Fruit fly (Drosophila melanogaster) whole organism, wandering third instar larva: ENCODE data around the gene CG1628.

Source experiments
- Abd-B ChIP-seq: fragments of >200 bp; optimal IDR thresholded peaks from 2 replicates; lab custom pipeline; 2017; ENCODE audit warnings: missing biosample characterization, missing genetic modification characterization
- CG32264 ChIP-seq: fragments of 200-800 bp; sonication (Bioruptor generic); optimal IDR thresholded peaks from 2 replicates; lab custom pipeline; 2016; ENCODE audit warnings: missing biosample characterization, missing genetic modification characterization
- CG9705 ChIP-seq: fragments of 200-800 bp; sonication (Bioruptor generic); optimal IDR thresholded peaks from 2 replicates; lab custom pipeline; 2018; ENCODE audit warnings: missing biosample characterization, mild to moderate bottlenecking, missing genetic modification characterization
- CrebA ChIP-seq: fragments of 200-800 bp; sonication (Bioruptor generic); optimal IDR thresholded peaks from 2 replicates; lab custom pipeline; 2016; ENCODE audit warnings: missing biosample characterization, mild to moderate bottlenecking, missing genetic modification characterization, borderline replicate concordance
- Dfd ChIP-seq: fragments of >200 bp; optimal IDR thresholded peaks from 2 replicates; lab custom pipeline; 2017; ENCODE audit warnings: missing biosample characterization, missing genetic modification characterization
- Dif ChIP-seq: fragments of 200-275, 200-300 bp; sonication (Bioruptor generic); optimal IDR thresholded peaks from 2 replicates; lab custom pipeline; 2018; ENCODE audit warnings: missing biosample characterization, missing genetic modification characterization; ENCODE audit not compliant: partially characterized antibody
- HLH106 ChIP-seq: fragments of 200-800 bp; optimal IDR thresholded peaks from 3 replicates; lab custom pipeline; 2019; ENCODE audit warnings: missing biosample characterization, mild to moderate bottlenecking, missing genetic modification characterization, moderate library complexity
- Jra ChIP-seq: sonication (Bioruptor generic); optimal IDR thresholded peaks from 2 replicates; lab custom pipeline; 2016; ENCODE audit warnings: missing biosample characterization, missing genetic modification characterization
- Mio ChIP-seq: sonication (Bioruptor generic); optimal IDR thresholded peaks from 2 replicates; lab custom pipeline; 2016; ENCODE audit warnings: missing biosample characterization, missing genetic modification characterization
- Myc ChIP-seq: fragments of >200 bp; optimal IDR thresholded peaks from 2 replicates; lab custom pipeline; 2017
- N ChIP-seq: fragments of >200 bp; optimal IDR thresholded peaks from 2 replicates; lab custom pipeline; 2018; ENCODE audit warnings: missing biosample characterization, missing external identifiers, missing genetic modification characterization
- OdsH ChIP-seq: fragments of 200-800 bp; sonication (Bioruptor generic); optimal IDR thresholded peaks from 2 replicates; lab custom pipeline; 2016; ENCODE audit warnings: missing biosample characterization, mild to moderate bottlenecking, missing genetic modification characterization
- Rel ChIP-seq, 2 experiments: fragments of 200-800 bp; sonication (Bioruptor generic) in 1 of 2; optimal IDR thresholded peaks; 2 replicates in 1 of 2; 3 replicates in 1 of 2; lab custom pipeline; 2016 to 2019; ENCODE audit warnings: mild to moderate bottlenecking in 2 of 2, missing biosample characterization in 2 of 2, missing genetic modification characterization in 2 of 2, moderate library complexity in 1 of 2
- Sp1 ChIP-seq: fragments of 200-800 bp; sonication (Bioruptor generic); optimal IDR thresholded peaks from 3 replicates; lab custom pipeline; 2019; ENCODE audit warnings: missing biosample characterization, mild to moderate bottlenecking, missing genetic modification characterization, moderate library complexity
- brk ChIP-seq: fragments of 200-800 bp; sonication (Bioruptor generic); optimal IDR thresholded peaks from 2 replicates; lab custom pipeline; 2016; ENCODE audit warnings: missing biosample characterization, mild to moderate bottlenecking, missing genetic modification characterization
- dsf ChIP-seq: sonication (Bioruptor generic); optimal IDR thresholded peaks from 2 replicates; lab custom pipeline; 2016; ENCODE audit warnings: missing biosample characterization, missing genetic modification characterization, borderline replicate concordance
- ey ChIP-seq: fragments of 200-800 bp; sonication (Bioruptor generic); optimal IDR thresholded peaks from 2 replicates; lab custom pipeline; 2016; ENCODE audit warnings: missing biosample characterization, missing genetic modification characterization
- foxo ChIP-seq, 2 experiments: fragments of 200-800 bp; sonication (Bioruptor generic); optimal IDR thresholded peaks; 2 replicates in 1 of 2; 3 replicates in 1 of 2; lab custom pipeline; 2016 to 2017; ENCODE audit warnings: missing biosample characterization in 2 of 2, missing genetic modification characterization in 2 of 2
- fru ChIP-seq: fragments of 200-800 bp; sonication (Bioruptor generic); optimal IDR thresholded peaks from 3 replicates; lab custom pipeline; 2016; ENCODE audit warnings: missing biosample characterization, mild to moderate bottlenecking, missing genetic modification characterization
- h ChIP-seq: fragments of 200-800 bp; sonication (Bioruptor generic); optimal IDR thresholded peaks from 3 replicates; lab custom pipeline; 2016; ENCODE audit warnings: missing biosample characterization, mild to moderate bottlenecking, missing genetic modification characterization
- jim ChIP-seq: fragments of 175-275, 200-325 bp; sonication (Bioruptor generic); optimal IDR thresholded peaks from 2 replicates; lab custom pipeline; 2016; ENCODE audit warnings: missing biosample characterization, mild to moderate bottlenecking, missing genetic modification characterization
- lola ChIP-seq: fragments of >200 bp; optimal IDR thresholded peaks from 2 replicates; lab custom pipeline; 2017; ENCODE audit warnings: missing biosample characterization, missing genetic modification characterization
- pan ChIP-seq: fragments of >200 bp; optimal IDR thresholded peaks from 2 replicates; lab custom pipeline; 2017
- psq ChIP-seq: fragments of 200-800 bp; sonication (Bioruptor generic); optimal IDR thresholded peaks from 3 replicates; lab custom pipeline; 2017; ENCODE audit warnings: missing biosample characterization, mild to moderate bottlenecking, missing genetic modification characterization, moderate library complexity
- rgr ChIP-seq: fragments of 200-800 bp; sonication (Bioruptor generic); optimal IDR thresholded peaks from 3 replicates; lab custom pipeline; 2016; ENCODE audit warnings: missing biosample characterization, mild to moderate bottlenecking, missing genetic modification characterization
- sv ChIP-seq: fragments of 200-800 bp; sonication (Bioruptor generic); optimal IDR thresholded peaks from 3 replicates; lab custom pipeline; 2016; ENCODE audit warnings: missing biosample characterization, missing genetic modification characterization
- tai ChIP-seq: sonication (Bioruptor generic); optimal IDR thresholded peaks from 2 replicates; lab custom pipeline; 2016; ENCODE audit warnings: missing biosample characterization, missing genetic modification characterization
- woc ChIP-seq: sonication (Bioruptor generic); optimal IDR thresholded peaks from 2 replicates; lab custom pipeline; 2016; ENCODE audit warnings: missing biosample characterization, mild to moderate bottlenecking, missing genetic modification characterization

CG1628 gene

dm6 chrX:10618491-10618890 lies 16.0 kb upstream of the CG1628 start:
- no peak for TF ChIP-seq CrebA
- peak; percentile 94 for TF ChIP-seq Dfd (GFP tag; lab: Kevin White, UChicago)

- TF ChIP-seq ey (no peak), foxo (GFP tag; optimal IDR thresholded peaks at IDR 0.05; lab: Kevin White, UChicago) (peak in 1 of 2 experiments; percentile 7)
- TF ChIP-seq, all 38 proteins: peak for 1
These were observed 12.7 kb upstream of the CG1628 start for dm6 chrX:10615215-10615614.

dm6 chrX:10613568-10613967 lies 11.1 kb upstream of the CG1628 start:
- TF ChIP-seq dsf (GFP tag; lab: Kevin White, UChicago) (no peak), woc (no peak), psq (GFP tag; lab: Kevin White, UChicago) (no peak), sv (GFP tag; lab: Kevin White, UChicago) (no peak), Rel (GFP tag; optimal IDR thresholded peaks at IDR 0.05; lab: Kevin White, UChicago) (no peak), Rel (tag; optimal IDR thresholded peaks at IDR 0.05; lab: Kevin White, UChicago) (no peak), brk (GFP tag; lab: Kevin White, UChicago) (no peak), jim (no peak), OdsH (GFP tag; lab: Kevin White, UChicago) (no peak), fru (GFP tag; lab: Kevin White, UChicago) (no peak), Mio (GFP tag; lab: Kevin White, UChicago) (no peak), tai (GFP tag; lab: Kevin White, UChicago) (no peak), Myc (lab: Kevin White, UChicago) (no peak), Abd-B (no peak), lola (GFP tag; lab: Kevin White, UChicago) (no peak)

- TF ChIP-seq rgr (GFP tag; lab: Kevin White, UChicago) (no peak), Dfd (GFP tag; lab: Kevin White, UChicago) (peak; percentile 93), Dif (no peak)
These were observed 5.1 kb upstream of the CG1628 start for dm6 chrX:10607629-10608028.

dm6 chrX:10606889-10607478 lies 4.5 kb upstream of the CG1628 start:
- TF ChIP-seq brk (GFP tag; lab: Kevin White, UChicago) = no peak
- TF ChIP-seq sv (GFP tag; lab: Kevin White, UChicago) = no peak
- TF ChIP-seq h (GFP tag; lab: Kevin White, UChicago) = no peak
- TF ChIP-seq Rel (GFP tag; optimal IDR thresholded peaks at IDR 0.05; lab: Kevin White, UChicago) = no peak
- no peak for TF ChIP-seq Rel (tag; optimal IDR thresholded peaks at IDR 0.05; lab: Kevin White, UChicago)
- TF ChIP-seq Jra = no peak
- TF ChIP-seq N = no peak
- TF ChIP-seq CG32264 (GFP tag; lab: Kevin White, UChicago) = no peak
- no peak for TF ChIP-seq CG9705
- no peak for TF ChIP-seq fru (GFP tag; lab: Kevin White, UChicago)
- peak; percentile 95 for TF ChIP-seq Dfd (GFP tag; lab: Kevin White, UChicago)
- TF ChIP-seq OdsH (GFP tag; lab: Kevin White, UChicago) = no peak
- no peak for TF ChIP-seq Abd-B
- peak; percentile 24 for TF ChIP-seq pan

dm6 chrX:10601479-10601921 lies 1.0 kb downstream of the CG1628 start:
- peak in 1 of 2 experiments; percentile 32 for TF ChIP-seq foxo (GFP tag; optimal IDR thresholded peaks at IDR 0.05; lab: Kevin White, UChicago)
- TF ChIP-seq psq (GFP tag; lab: Kevin White, UChicago) = peak; percentile 28
- no peak for TF ChIP-seq Sp1 (GFP tag; lab: Kevin White, UChicago)
- TF ChIP-seq tai (GFP tag; lab: Kevin White, UChicago) = no peak
- TF ChIP-seq rgr (GFP tag; lab: Kevin White, UChicago) = peak; percentile 44
- peak; percentile 43 for TF ChIP-seq HLH106
- TF ChIP-seq, all 38 proteins: peak for 4
